Fruit fly (Drosophila melanogaster) whole organism, pupa: ENCODE measurements around the gene Cdk12.

Source experiments
- CG10348 ChIP-seq: fragments of 200-800 bp; sonication (Bioruptor generic); IDR thresholded peaks from 2 replicates; pipeline ENCODE4 v1.3.6; 2022; ENCODE audit warnings: missing biosample characterization, missing genetic modification characterization
- CG13204 ChIP-seq: fragments of 200-800 bp; sonication (Bioruptor generic); optimal IDR thresholded peaks from 2 replicates; lab custom pipeline; 2018; ENCODE audit warnings: missing biosample characterization, mild to moderate bottlenecking, missing genetic modification characterization, moderate library complexity
- CG14655 ChIP-seq: fragments of 200-800 bp; sonication (Bioruptor generic); optimal IDR thresholded peaks from 3 replicates; lab custom pipeline; 2017; ENCODE audit warnings: mild to moderate bottlenecking, missing biosample characterization, missing genetic modification reagents, missing genetic modification characterization
- CG15710 ChIP-seq: fragments of 200-800 bp; sonication (Bioruptor generic); optimal IDR thresholded peaks from 2 replicates; lab custom pipeline; 2018; ENCODE audit warnings: missing biosample characterization, mild to moderate bottlenecking, missing genetic modification characterization, moderate library complexity
- CG4496 ChIP-seq: fragments of 200-800 bp; sonication (Bioruptor generic); IDR thresholded peaks from 3 replicates; pipeline ENCODE4 v1.3.6; 2022; ENCODE audit warnings: missing biosample characterization, missing genetic modification characterization
- CG9948 ChIP-seq: fragments of 200-800 bp; sonication (Bioruptor generic); optimal IDR thresholded peaks from 2 replicates; lab custom pipeline; 2018; ENCODE audit warnings: missing biosample characterization, mild to moderate bottlenecking, missing genetic modification characterization, moderate library complexity
- EcR ChIP-seq: fragments of 200-800 bp; sonication (Bioruptor generic); optimal IDR thresholded peaks from 3 replicates; lab custom pipeline; 2019; ENCODE audit warnings: missing biosample characterization, missing genetic modification characterization, mild to moderate bottlenecking, moderate library complexity, missing genetic modification reagents
- Ets98B ChIP-seq: fragments of 200-800 bp; sonication (Bioruptor generic); IDR thresholded peaks from 2 replicates; pipeline ENCODE4 v1.3.6; 2022; ENCODE audit warnings: missing biosample characterization, missing genetic modification characterization
- Pif1A ChIP-seq: fragments of 200-800 bp; sonication (Bioruptor generic); optimal IDR thresholded peaks from 3 replicates; lab custom pipeline; 2016; ENCODE audit warnings: missing biosample characterization, missing genetic modification characterization
- fd96Ca ChIP-seq: fragments of 200-800 bp; sonication (Bioruptor generic); IDR thresholded peaks from 3 replicates; pipeline ENCODE4 v1.3.6; 2022; ENCODE audit warnings: missing biosample characterization, missing genetic modification characterization

- TF ChIP-seq CG4496 (GFP tag; lab: Robert Waterston, UW) (no peak), CG13204 (GFP tag; lab: Kevin White, UChicago) (no peak), EcR (GFP tag; lab: Kevin White, UChicago) (no peak), CG14655 (no peak), CG9948 (tag; lab: Kevin White, UChicago) (no peak), CG10348 (no peak), fd96Ca (GFP tag; lab: Robert Waterston, UW) (no peak), Pif1A (GFP tag; lab: Kevin White, UChicago) (no peak), Ets98B (GFP tag; lab: Robert Waterston, UW) (no peak), CG15710 (tag; lab: Kevin White, UChicago) (no peak)
Measured at dm6 chr3L:21554752-21555151, 38.6 kb downstream of the Cdk12 start, which contains the start of gene Wnk.
